Worm (Caenorhabditis elegans) whole organism, L4/young adult: ENCODE data around the gene F35H10.3.
"Not testable (repeated sequence)": the region's sequence is repeated elsewhere in the genome, so short reads cannot be mapped to it uniquely, and the experiment has no call there.

ENCODE experiments used
- W03F9.2 ChIP-seq: fragments of 150-350 bp; optimal IDR thresholded peaks from 2 replicates; lab custom pipeline; 2014; ENCODE audit warnings: missing biosample characterization, missing genetic modification characterization
- dao-5 ChIP-seq: sonication (generic microtip); optimal IDR thresholded peaks from 2 replicates; lab custom pipeline; 2016; ENCODE audit warnings: missing genotype, missing genetic modification characterization, moderate library complexity, missing compliant biosample characterization
- him-1 ChIP-seq: sonication (generic microtip); optimal IDR thresholded peaks from 2 replicates; lab custom pipeline; 2016; ENCODE audit warnings: missing genotype, missing genetic modification reagents, missing genetic modification characterization, missing compliant biosample characterization

Gene F35H10.3

DNA sequence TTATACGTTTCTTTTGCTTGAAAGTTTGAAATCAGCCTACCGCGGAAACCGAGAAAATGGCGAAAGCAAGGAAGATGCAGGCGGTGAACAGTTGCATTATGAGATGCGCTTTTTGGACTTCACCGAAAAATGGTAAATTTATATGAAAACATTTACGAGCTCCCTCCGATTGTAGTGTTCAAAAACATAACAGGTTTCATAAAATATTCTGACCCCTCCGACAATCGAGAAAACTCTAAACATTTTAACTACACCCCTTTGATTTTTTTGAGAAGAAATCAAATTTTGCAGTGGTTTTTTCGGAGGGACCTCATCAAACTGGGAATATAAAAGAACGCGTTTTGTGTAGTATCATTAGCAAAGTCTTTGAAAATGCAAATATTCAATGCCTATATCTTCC is 21.3 kb downstream of the F35H10.3 start, which contains the start of the genes F17E9.18 and F17E9.15:
Gene F17E9.18, minus strand, starts transcription at position 101 of the 400 bp plus-strand sequence.
Gene F17E9.15, plus strand, starts transcription at position 368 of the 400 bp plus-strand sequence.
- no peak for TF ChIP-seq him-1 (tag; lab: Kevin White, UChicago)
- TF ChIP-seq dao-5 (tag; lab: Kevin White, UChicago) = no peak
- no peak for TF ChIP-seq W03F9.2 (tag; lab: Kevin White, UChicago)

DNA sequence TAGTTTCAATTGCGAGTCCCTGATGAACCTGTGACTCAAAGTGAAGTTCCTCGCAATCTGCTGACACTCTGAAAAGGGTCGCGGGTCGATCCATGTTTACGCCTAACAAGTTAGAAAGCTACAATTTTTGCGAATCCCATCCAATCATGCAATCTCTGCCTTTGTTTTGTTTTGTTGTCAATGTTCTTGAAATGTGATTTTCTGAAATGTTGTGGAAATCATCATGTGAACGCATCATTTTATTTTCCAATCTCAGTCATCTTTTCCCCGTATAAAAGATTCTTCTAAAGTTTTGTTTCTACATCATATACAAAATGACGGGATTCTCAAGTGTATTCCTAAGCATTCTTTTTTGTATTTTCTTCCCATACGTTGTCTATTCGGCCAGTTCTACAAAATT is 22.3 kb downstream of the F35H10.3 start, which contains the start of gene F17E9.4:
Gene F17E9.4, plus strand, starts transcription at position 301 of the 400 bp plus-strand sequence.
- TF ChIP-seq dao-5 (tag; lab: Kevin White, UChicago) (no peak), W03F9.2 (tag; lab: Kevin White, UChicago) (no peak), him-1 (tag; lab: Kevin White, UChicago) (no peak)

DNA sequence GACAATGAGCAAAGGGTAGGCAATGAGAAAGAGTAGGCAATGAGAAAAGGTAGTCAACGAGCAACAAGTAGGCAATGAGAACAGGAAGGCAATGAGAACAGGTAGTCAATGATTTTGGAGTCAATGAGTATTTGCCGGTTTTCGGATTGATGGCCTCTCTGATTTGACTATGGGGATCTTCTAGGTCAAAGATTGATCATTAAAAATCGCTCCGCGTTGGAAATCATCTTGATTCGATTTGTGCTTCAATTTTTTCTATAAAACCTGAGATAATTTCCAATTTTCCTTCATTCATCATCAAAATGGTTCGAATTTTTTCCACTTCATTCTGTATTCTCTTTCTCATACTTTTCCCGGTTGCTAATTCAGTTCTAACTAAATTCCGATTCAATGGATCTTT is 26.3 kb downstream of the F35H10.3 start, which contains the start of gene F17E9.16:
Gene F17E9.16, plus strand, starts transcription at position 301 of the 400 bp plus-strand sequence.
- TF ChIP-seq him-1, W03F9.2, dao-5 (tag; lab: Kevin White, UChicago): not testable (repeated sequence)

DNA sequence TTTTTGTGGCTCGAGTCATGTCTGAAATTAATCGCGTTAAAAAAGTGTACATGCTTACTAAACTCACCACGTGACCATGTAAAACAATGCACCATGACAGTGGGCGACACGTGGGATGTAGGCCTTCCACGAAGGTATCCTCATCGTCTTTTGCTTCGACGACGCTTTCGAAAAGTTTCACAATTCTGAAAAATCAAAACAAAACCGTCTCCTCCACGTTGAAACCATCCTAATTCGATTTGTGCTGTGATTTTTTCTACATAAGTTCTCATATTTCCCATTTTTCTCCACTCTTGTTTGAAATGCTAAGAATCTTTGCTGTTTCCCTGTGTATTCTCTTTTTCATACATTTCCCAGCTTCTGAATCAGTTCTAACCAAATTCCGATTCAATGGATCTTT is 28.8 kb downstream of the F35H10.3 start, which contains the start of gene F17E9.3:
Gene F17E9.3, plus strand, starts transcription at position 301 of the 400 bp plus-strand sequence.
- TF ChIP-seq dao-5 (tag; lab: Kevin White, UChicago) (no peak), him-1 (tag; lab: Kevin White, UChicago) (no peak), W03F9.2 (tag; lab: Kevin White, UChicago) (no peak)

DNA sequence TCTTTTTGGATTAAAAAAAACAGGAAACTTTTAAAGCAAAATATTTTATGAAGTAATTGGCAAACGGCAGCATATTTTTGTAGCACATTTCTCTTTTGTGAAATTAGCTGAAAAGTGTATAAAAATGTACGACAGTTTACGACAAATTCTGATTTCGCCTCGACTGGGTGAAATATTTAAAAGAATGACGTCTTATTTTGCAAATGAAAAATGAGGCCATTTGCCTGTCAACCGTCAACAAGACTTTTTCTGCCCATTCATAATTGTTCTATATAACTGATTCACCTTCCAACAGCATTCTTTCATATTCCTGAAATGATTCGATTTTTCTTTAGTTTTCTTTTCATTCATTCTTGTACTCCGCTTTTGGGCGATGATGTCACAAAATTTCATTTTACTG is 29.8 kb downstream of the F35H10.3 start, which contains the start of the genes F17E9.2 and col-116:
Gene F17E9.2, plus strand, starts transcription at position 301 of the 400 bp plus-strand sequence.
Gene col-116, plus strand, starts transcription at position 315 of the 400 bp plus-strand sequence.
- TF ChIP-seq W03F9.2 (tag; lab: Kevin White, UChicago) (no peak), him-1 (tag; lab: Kevin White, UChicago) (no peak), dao-5 (tag; lab: Kevin White, UChicago) (no peak)

DNA sequence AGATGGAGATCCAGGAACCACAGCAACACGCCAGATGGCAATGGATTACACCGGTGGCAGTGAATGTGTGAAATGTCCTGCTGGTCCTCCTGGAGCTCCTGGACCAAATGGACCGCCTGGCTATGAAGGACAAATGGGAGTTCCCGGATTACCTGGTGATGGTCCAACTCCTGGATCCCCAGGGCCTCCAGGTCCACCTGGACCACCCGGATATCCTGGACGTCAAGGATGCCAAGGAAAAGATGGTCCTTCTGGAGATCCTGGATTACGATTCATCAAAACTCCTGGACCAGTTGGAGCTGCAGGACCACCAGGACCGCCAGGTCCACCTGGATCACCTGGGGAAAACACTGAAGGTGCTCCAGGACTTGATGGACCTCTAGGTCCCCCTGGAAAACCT is 31.5 kb downstream of the F35H10.3 start:
- no peak for TF ChIP-seq him-1 (tag; lab: Kevin White, UChicago)
- TF ChIP-seq W03F9.2 (tag; lab: Kevin White, UChicago) = no peak
- TF ChIP-seq dao-5 (tag; lab: Kevin White, UChicago) = no peak

DNA sequence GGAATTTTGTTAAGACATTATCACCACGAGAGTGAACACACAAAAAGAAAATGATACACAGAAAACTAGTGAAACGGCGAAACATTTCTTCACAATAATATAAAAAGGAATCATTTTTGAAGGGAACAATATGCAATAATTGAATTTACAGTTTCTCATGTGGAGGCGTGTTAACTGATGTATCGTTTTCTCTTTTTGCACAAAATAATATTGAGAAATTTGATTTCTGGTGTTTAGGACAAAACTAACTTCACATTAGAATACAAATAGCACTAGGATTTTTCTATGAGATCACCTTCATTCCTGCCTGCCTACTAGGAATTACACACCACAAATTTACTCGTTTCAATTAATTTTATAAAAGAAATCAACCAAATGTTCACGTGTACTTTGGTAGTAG is 32.7 kb downstream of the F35H10.3 start, which contains the start of gene D2096.13:
Gene D2096.13, minus strand, starts transcription at position 101 of the 400 bp plus-strand sequence.
- no peak for TF ChIP-seq him-1 (tag; lab: Kevin White, UChicago)
- TF ChIP-seq dao-5 (tag; lab: Kevin White, UChicago) = no peak
- no peak for TF ChIP-seq W03F9.2 (tag; lab: Kevin White, UChicago)

DNA sequence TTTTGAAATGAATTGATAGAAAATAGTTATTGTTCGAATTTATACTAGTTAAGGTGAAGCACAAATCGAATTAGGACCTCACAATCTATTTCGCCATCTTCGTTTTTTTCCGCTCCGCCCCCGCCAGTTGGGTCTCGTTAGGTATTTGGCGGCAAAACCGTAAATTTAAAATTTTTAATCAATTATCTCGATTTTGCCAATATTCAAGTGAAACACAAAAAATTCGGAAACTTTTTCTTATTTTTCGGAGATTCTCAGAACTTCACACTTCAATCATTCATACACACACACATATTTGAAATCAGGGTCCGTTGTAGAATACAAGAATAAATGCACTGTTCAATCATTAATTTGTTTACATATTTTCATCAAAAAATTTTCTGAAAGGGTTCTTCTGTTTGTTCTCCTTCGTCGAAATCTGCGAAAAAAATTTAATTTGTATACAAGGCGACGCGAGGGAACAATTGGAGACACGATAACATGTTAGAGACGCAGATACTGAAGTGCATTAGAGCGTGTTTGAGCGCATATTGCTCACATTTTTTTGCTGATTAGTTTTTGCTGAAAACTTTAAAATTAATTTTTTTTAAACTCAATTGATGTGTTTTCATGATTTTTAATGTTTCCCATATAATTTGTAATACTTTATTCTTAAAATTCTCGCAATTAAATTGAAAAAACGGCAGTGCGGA is 34.1 kb downstream of the F35H10.3 start, which contains the start of gene D2096.5:
Gene D2096.5, minus strand, starts transcription at position 51 of the 692 bp plus-strand sequence.
- TF ChIP-seq W03F9.2 (tag; lab: Kevin White, UChicago) (no peak), dao-5 (tag; lab: Kevin White, UChicago) (no peak), him-1 (tag; lab: Kevin White, UChicago) (no peak)

DNA sequence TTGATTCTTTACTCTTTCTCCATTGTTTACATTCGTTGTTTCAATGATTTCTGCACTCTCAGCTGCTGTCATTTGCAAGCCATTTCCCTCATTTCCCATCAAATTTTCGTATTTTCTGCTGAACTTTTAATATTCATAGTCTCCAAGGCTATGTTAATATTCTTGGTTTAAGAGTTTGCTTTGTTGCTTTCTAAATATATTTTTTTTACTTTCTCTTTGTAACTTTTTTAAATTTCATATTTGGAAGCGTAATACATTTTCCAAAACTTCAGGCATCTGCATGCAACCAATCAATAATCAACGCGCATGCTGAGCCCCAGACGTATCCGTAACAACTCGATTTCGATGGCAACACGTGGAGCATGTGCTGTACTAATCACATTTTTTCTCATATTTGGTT is 35.0 kb downstream of the F35H10.3 start, which contains the start of gene sqv-1:
Gene sqv-1, plus strand, starts transcription at position 301 of the 400 bp plus-strand sequence.
- TF ChIP-seq dao-5 (tag; lab: Kevin White, UChicago) = no peak
- no peak for TF ChIP-seq W03F9.2 (tag; lab: Kevin White, UChicago)
- no peak for TF ChIP-seq him-1 (tag; lab: Kevin White, UChicago)

DNA sequence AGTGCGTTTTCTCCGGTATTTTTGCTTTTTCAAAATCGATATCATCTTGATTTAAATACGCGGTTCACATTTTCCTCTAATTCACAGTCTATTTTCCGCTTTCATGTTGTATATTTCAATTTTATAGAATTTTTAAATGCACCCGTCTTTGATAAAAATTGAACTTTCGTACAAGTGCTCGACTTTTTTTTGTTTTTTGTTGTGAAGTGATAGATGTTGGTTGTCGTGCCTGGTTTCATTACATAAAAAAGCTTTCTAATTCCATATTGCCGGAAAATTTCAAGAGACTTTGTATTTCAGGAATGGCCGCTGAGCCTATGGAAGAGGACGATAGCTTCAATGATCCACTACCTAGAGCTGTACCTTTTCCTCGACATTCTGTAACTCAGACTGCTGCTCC is 37.4 kb downstream of the F35H10.3 start, which contains the start of gene D2096.12:
Gene D2096.12, plus strand, starts transcription at position 301 of the 400 bp plus-strand sequence.
- no peak for TF ChIP-seq him-1 (tag; lab: Kevin White, UChicago)
- TF ChIP-seq W03F9.2 (tag; lab: Kevin White, UChicago) = no peak
- no peak for TF ChIP-seq dao-5 (tag; lab: Kevin White, UChicago)

DNA sequence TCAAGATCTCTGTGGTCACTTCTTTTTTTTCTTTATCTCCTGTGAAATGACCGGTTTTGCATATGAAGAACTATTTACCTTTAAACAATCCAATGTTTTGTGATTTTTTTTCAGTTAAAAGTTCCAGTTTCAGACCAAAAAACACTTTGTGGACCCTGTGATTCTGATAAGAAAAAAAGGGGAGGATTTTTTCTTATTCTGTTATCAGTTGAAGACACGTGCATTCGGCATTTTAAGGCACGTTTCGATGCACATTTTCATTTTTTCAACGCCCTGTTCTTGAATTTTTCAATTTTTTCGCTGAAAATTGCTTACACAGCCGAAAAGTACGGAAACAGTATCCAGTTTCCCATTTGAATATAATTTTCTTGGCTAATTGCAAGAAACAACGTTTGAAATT is 40.5 kb downstream of the F35H10.3 start, which contains the start of gene aagr-1:
Gene aagr-1, plus strand, starts transcription at position 227 of the 400 bp plus-strand sequence.
- no peak for TF ChIP-seq W03F9.2 (tag; lab: Kevin White, UChicago)
- no peak for TF ChIP-seq him-1 (tag; lab: Kevin White, UChicago)
- TF ChIP-seq dao-5 (tag; lab: Kevin White, UChicago) = no peak

DNA sequence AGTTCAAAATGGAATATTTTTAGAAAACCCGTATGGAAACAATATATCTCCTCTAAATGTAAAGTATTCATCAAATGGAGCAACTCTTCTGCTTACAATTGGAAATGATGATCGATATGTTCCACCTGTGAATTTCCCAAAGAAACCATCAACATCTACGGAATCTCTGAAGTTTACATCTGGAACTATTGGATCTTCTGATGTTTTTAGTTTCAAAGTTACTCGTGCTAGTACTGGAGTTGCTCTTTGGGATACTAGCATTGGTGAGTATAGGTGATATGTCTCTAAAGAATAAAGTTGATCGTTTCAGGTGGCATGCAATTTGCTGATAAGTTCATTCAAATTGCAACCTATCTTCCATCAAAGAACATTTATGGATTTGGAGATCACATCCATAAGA is 42.1 kb downstream of the F35H10.3 start:
- TF ChIP-seq him-1 (tag; lab: Kevin White, UChicago) (no peak), W03F9.2 (tag; lab: Kevin White, UChicago) (no peak), dao-5 (tag; lab: Kevin White, UChicago) (no peak)

DNA sequence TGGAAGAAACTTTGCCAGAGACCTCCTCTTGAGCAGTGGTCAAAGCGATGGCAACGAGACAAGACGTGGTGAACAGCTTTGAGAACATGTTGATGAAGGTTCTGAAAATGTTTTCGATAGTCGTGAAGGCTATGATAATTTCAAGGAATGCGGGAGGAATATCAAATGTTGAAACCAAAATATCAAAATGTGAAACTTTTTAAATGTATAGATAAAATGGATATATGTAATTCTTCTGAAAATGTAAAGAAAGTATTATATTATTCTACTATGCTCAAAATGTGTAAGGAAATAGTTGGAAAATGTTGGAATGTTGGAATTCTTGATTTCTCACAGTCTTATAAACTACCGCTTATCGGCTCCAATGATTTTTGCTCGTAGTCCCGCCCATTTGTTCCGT is 43.4 kb downstream of the F35H10.3 start, which contains the start of gene D2096.6:
Gene D2096.6, minus strand, starts transcription at position 101 of the 400 bp plus-strand sequence.
- TF ChIP-seq him-1 (tag; lab: Kevin White, UChicago) (no peak), W03F9.2 (tag; lab: Kevin White, UChicago) (no peak), dao-5 (tag; lab: Kevin White, UChicago) (no peak)
